Worm (Caenorhabditis elegans): Measurements from ENCODE around the gene fbxa-214.

DNA sequence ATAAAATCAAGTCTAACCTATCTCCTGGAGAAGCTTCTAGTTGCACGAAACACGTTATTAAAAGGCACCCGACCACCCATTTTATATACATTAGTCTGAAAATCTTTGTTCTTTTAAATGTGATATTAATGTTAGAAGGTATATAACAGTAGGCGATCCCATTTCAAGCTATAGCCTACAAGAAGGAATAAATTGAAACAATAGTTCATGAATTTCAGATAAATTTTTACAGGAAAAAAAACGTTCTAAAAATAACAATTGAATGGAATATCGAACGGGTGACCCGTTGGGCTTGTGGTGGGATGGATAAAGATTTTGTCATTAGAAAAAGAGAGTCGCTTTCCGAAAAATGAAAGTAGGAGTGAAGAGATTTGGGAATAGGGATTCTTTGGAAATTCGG is 22.1 kb downstream of the fbxa-214 start, which contains the start of gene pgap-3:
- no peak for TF ChIP-seq duxl-1 (tag; optimal IDR thresholded peaks at IDR 0.05; ENCODE audit: poor library complexity)
- no peak for TF ChIP-seq jun-1 (tag; optimal IDR thresholded peaks at IDR 0.05)
- TF ChIP-seq spr-1 (tag; optimal IDR thresholded peaks at IDR 0.05), result no peak
- TF ChIP-seq ceh-44 (GFP tag; IDR thresholded peaks at IDR 0.05), result no peak

Measured in whole organism, L4 larva.